Worm (Caenorhabditis elegans): ENCODE data around the gene cest-35.2.

DNA sequence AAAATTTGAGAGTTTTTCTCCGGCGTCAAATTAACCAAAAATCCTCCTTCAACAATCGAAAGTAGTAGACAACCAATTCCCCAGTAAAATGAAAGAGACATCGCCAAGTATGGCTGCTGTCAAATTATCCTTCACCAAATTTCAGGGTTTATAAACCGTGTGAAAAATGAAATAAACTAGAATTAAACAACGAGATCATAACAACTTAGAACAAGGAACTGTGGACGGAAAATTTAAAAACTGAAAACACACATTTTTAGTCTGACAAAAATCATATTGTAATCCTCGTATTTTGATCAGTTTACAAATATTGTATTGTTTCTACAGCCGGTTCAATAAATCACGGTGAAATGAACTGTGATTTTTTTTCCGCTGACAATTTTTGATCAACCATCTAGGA, 26.0 kb upstream of the cest-35.2 start, which contains the start of gene cest-30:
- TF ChIP-seq elt-3 (tag; optimal IDR thresholded peaks at IDR 0.05) (no peak), unc-39 (tag; optimal IDR thresholded peaks at IDR 0.05) (no peak), snpc-4 (tag; optimal IDR thresholded peaks at IDR 0.05) (no peak), drap-1 (GFP tag; optimal IDR thresholded peaks at IDR 0.05) (no peak)

Data from whole organism, mixed stage, embryonic.